Worm (Caenorhabditis elegans) whole organism, midembryonic: ENCODE results near the gene maph-9.

Experiments
- T22C8.4 ChIP-seq: fragments of 200-800 bp; sonication (Bioruptor generic); IDR thresholded peaks from 2 replicates; pipeline ENCODE4 v1.3.6; 2022; ENCODE audit warnings: missing genetic modification characterization, missing compliant biosample characterization
- cog-1 ChIP-seq: sonication (generic microtip); optimal IDR thresholded peaks from 2 replicates; lab custom pipeline; 2016; ENCODE audit warnings: missing genetic modification characterization, missing compliant biosample characterization
- flt-1 ChIP-seq: fragments of 200-800 bp; sonication (Bioruptor generic); IDR thresholded peaks from 2 replicates; pipeline ENCODE4 v1.3.6; 2022; ENCODE audit warnings: missing genetic modification characterization, missing compliant biosample characterization
- med-1 ChIP-seq: sonication (generic microtip); optimal IDR thresholded peaks from 2 replicates; lab custom pipeline; 2017; ENCODE audit warnings: missing genetic modification characterization, mild to moderate bottlenecking, missing compliant biosample characterization, antibody characterized with exemption, missing genetic modification reagents; ENCODE audit not compliant: insufficient read depth
- tab-1 ChIP-seq: fragments of 200-800 bp; sonication (Bioruptor generic); IDR thresholded peaks from 2 replicates; pipeline ENCODE4 v1.3.6; 2022; ENCODE audit warnings: missing genetic modification characterization, missing compliant biosample characterization
- ztf-29 ChIP-seq: fragments of 200-800 bp; sonication (Bioruptor generic); IDR thresholded peaks from 2 replicates; pipeline ENCODE4 v1.3.6; 2022; ENCODE audit warnings: missing genetic modification reagents, missing genetic modification characterization, missing compliant biosample characterization

DNA sequence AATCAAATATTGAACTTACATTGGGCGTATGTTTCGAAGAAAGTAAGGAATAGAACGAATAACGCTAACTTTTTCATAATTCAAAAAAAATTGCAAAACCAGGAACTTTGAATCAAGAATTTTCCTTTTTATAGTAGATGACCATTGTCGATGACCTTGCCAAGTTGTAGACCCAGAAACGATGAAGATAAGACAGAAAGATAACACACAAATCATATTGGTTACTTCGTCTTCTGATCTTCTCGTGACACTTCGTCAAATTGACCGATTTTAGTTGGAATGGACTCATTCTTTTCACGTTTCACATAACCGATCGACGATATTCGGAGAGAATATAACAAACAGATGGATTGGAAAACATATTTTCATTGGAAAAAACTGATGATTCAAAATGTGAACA, 24.6 kb upstream of the maph-9 start, which contains the start of gene grsp-3:
- no peak for TF ChIP-seq cog-1
- no peak for TF ChIP-seq med-1
- TF ChIP-seq ztf-29 (GFP tag; lab: Robert Waterston, UW), result no peak
- TF ChIP-seq flt-1, result no peak
- no peak for TF ChIP-seq tab-1 (GFP tag; lab: Robert Waterston, UW)
- TF ChIP-seq T22C8.4 (GFP tag; lab: Robert Waterston, UW), result no peak
